Worm (Caenorhabditis elegans): Measurements from ENCODE around the gene F55G1.1.

Gene F55G1.1

DNA sequence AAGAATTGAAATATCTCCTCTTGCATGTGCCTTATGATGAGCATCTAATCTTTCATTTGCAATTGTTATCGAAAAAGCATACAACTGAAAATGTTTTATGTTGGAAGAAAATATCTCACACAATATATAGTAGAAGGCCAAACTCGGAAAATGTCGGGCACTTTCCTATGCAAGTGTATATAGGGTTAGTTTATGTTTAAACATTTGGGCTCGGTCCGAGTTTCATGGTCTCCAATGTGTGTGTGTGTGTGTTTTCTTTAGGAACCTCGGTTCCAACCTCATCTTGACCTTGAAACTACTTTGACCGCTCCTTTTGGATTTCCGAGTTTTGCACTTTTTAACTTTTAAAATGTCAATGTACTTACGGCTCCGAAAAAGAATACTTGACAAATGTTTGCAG is 7.7 kb downstream of the F55G1.1 start:
- TF ChIP-seq ZK185.1 (tag; optimal IDR thresholded peaks at IDR 0.05; ENCODE audit: poor library complexity, severe bottlenecking): peak; percentile 7
- TF ChIP-seq ccch-3 (GFP tag; optimal IDR thresholded peaks at IDR 0.05): no peak
- TF ChIP-seq ztf-18 (tag; optimal IDR thresholded peaks at IDR 0.05): peak; percentile 17
- peak; percentile 47 for TF ChIP-seq nhr-90 (tag; optimal IDR thresholded peaks at IDR 0.05)
- peak; percentile 14 for TF ChIP-seq mxl-1 (tag; optimal IDR thresholded peaks at IDR 0.05)
- TF ChIP-seq snpc-4 (GFP tag; optimal IDR thresholded peaks at IDR 0.05): peak; percentile 73
- TF ChIP-seq snpc-4 (tag; optimal IDR thresholded peaks at IDR 0.05): peak in 3 of 4 experiments; percentile 90 to 96 (median 93)
- TF ChIP-seq B0019.2 (GFP tag; conservative IDR thresholded peaks at IDR 0.05): no peak
- peak; percentile 68 for TF ChIP-seq die-1 (tag; optimal IDR thresholded peaks at IDR 0.05)
- TF ChIP-seq tbp1 (GFP tag; optimal IDR thresholded peaks at IDR 0.05): peak; percentile 83
- TF ChIP-seq pha-4 (tag; optimal IDR thresholded peaks at IDR 0.05): no peak
- TF ChIP-seq hmg-1.2 (GFP tag; IDR thresholded peaks at IDR 0.05): peak; percentile 81
- no peak for TF ChIP-seq sptf-2 (GFP tag; optimal IDR thresholded peaks at IDR 0.05)
- TF ChIP-seq snpc-3.4 (tag; optimal IDR thresholded peaks at IDR 0.05): peak; percentile 67
- peak; percentile 91 for TF ChIP-seq lin-26 (GFP tag; IDR thresholded peaks at IDR 0.05)
- TF ChIP-seq unc-130 (GFP tag; optimal IDR thresholded peaks at IDR 0.05): no peak
- peak in 1 of 2 experiments; percentile 12 for TF ChIP-seq rec-8 (tag; optimal IDR thresholded peaks at IDR 0.05)
- no peak for TF ChIP-seq nhr-179 (tag; optimal IDR thresholded peaks at IDR 0.05)
- TF ChIP-seq madf-3 (GFP tag; IDR thresholded peaks at IDR 0.05): no peak
- no peak for TF ChIP-seq nfya-2 (GFP tag; IDR thresholded peaks at IDR 0.05)
- TF ChIP-seq Y53G8AR.9 (GFP tag; conservative IDR thresholded peaks at IDR 0.05): no peak
- TF ChIP-seq him-1 (tag; optimal IDR thresholded peaks at IDR 0.05): peak; percentile 46
- TF ChIP-seq zfh-2 (GFP tag; conservative IDR thresholded peaks at IDR 0.05): no peak
- TF ChIP-seq zim-3 (tag; optimal IDR thresholded peaks at IDR 0.05): no peak
- TF ChIP-seq mes-4 (tag; optimal IDR thresholded peaks at IDR 0.05): peak; percentile 10
- no peak for TF ChIP-seq ets-4 (GFP tag; optimal IDR thresholded peaks at IDR 0.05)
- TF ChIP-seq ztf-22 (GFP tag; optimal IDR thresholded peaks at IDR 0.05): no peak
- TF ChIP-seq nhr-27 (tag; optimal IDR thresholded peaks at IDR 0.05): no peak
- no peak for TF ChIP-seq Y67H2A.10 (GFP tag; conservative IDR thresholded peaks at IDR 0.05)
- TF ChIP-seq F39B2.1 (GFP tag; IDR thresholded peaks at IDR 0.05): no peak
- peak; percentile 20 for TF ChIP-seq attf-5 (GFP tag; optimal IDR thresholded peaks at IDR 0.05)
- peak; percentile 91 for TF ChIP-seq snpc-1.1 (tag; optimal IDR thresholded peaks at IDR 0.05; ENCODE audit: insufficient read depth)
- peak; percentile 51 for TF ChIP-seq B0261.1 (tag; optimal IDR thresholded peaks at IDR 0.05)
- TF ChIP-seq lin-54 (GFP tag; optimal IDR thresholded peaks at IDR 0.05): no peak
- no peak for TF ChIP-seq ceh-79 (tag; optimal IDR thresholded peaks at IDR 0.05)
- TF ChIP-seq K11D2.4 (GFP tag; IDR thresholded peaks at IDR 0.05): no peak
- TF ChIP-seq rpc-1 (optimal IDR thresholded peaks at IDR 0.05): peak; percentile 62
- peak; percentile 82 for TF ChIP-seq rpc-1 (tag; optimal IDR thresholded peaks at IDR 0.05)

DNA sequence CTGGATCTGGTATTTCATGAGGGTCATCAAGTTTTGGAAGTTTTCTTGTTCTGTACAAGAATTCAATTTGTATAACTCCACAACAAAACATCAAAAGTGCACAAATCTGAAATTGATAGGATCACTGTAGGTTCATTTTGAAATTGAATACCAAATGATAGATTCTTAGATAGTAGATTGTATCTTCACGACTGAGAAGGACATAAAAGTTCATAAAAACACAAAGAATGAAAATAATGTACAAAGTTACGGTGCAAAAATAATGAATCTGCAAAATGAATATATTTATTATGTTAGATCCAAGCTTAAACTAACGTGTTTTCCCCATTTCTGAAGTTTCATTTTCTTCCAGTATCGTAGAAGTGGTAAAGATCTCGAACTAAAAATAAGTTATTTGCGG is 9.4 kb downstream of the F55G1.1 start:
- TF ChIP-seq egl-44 (GFP tag; IDR thresholded peaks at IDR 0.05) (no peak), lin-40 (tag; optimal IDR thresholded peaks at IDR 0.05) (no peak), hlh-26 (GFP tag; conservative IDR thresholded peaks at IDR 0.05) (no peak), Y56A3A.18 (GFP tag; IDR thresholded peaks at IDR 0.05) (no peak), Y53F4B.3 (GFP tag; IDR thresholded peaks at IDR 0.05) (no peak)

Data from whole organism, young adult.